Fruit fly (Drosophila melanogaster) whole organism, adult: ENCODE data around the gene CG43290.

Source experiments
- CG11617 ChIP-seq: fragments of 200-800 bp; sonication (Bioruptor generic); optimal IDR thresholded peaks from 2 replicates; lab custom pipeline; 2017; ENCODE audit warnings: mild to moderate bottlenecking, missing biosample characterization, missing genetic modification reagents, missing genetic modification characterization
- CG12768 ChIP-seq: fragments of 200-800 bp; sonication (Bioruptor generic); optimal IDR thresholded peaks from 2 replicates; lab custom pipeline; 2017; ENCODE audit warnings: missing biosample characterization, missing genetic modification characterization, mild to moderate bottlenecking, moderate library complexity, missing genetic modification reagents
- CG14711 ChIP-seq: fragments of 200-800 bp; sonication (Bioruptor generic); optimal IDR thresholded peaks from 2 replicates; lab custom pipeline; 2018; ENCODE audit warnings: missing biosample characterization, mild to moderate bottlenecking, missing genetic modification characterization, moderate library complexity
- CG1620 ChIP-seq: fragments of 200-800 bp; sonication (Bioruptor generic); optimal IDR thresholded peaks from 2 replicates; lab custom pipeline; 2016; ENCODE audit warnings: missing biosample characterization, missing genetic modification characterization
- CG33017 ChIP-seq: fragments of 200-800 bp; sonication (Bioruptor generic); optimal IDR thresholded peaks from 2 replicates; lab custom pipeline; 2018; ENCODE audit warnings: missing biosample characterization, mild to moderate bottlenecking, missing genetic modification characterization, moderate library complexity
- CG5204 ChIP-seq: fragments of 200-800 bp; sonication (Bioruptor generic); optimal IDR thresholded peaks from 2 replicates; lab custom pipeline; 2016; ENCODE audit warnings: missing biosample characterization, missing genetic modification characterization
- CG7045 ChIP-seq: fragments of 200-800 bp; sonication (Bioruptor generic); optimal IDR thresholded peaks from 2 replicates; lab custom pipeline; 2017; ENCODE audit warnings: missing biosample characterization, mild to moderate bottlenecking, missing genetic modification characterization
- CG7101 ChIP-seq: fragments of 200-800 bp; sonication (Bioruptor generic); optimal IDR thresholded peaks from 2 replicates; lab custom pipeline; 2018; ENCODE audit warnings: missing biosample characterization, mild to moderate bottlenecking, missing genetic modification characterization, moderate library complexity
- Clk ChIP-seq: fragments of 200-800 bp; sonication (Bioruptor generic); optimal IDR thresholded peaks from 2 replicates; lab custom pipeline; 2017; ENCODE audit warnings: missing biosample characterization, missing genetic modification characterization
- Crg-1 ChIP-seq: fragments of 200-800 bp; sonication (Bioruptor generic); optimal IDR thresholded peaks from 2 replicates; lab custom pipeline; 2016; ENCODE audit warnings: missing biosample characterization, missing genetic modification characterization
- Hr96 ChIP-seq: fragments of 200-800 bp; sonication (Bioruptor generic); optimal IDR thresholded peaks from 2 replicates; lab custom pipeline; 2016; ENCODE audit warnings: missing biosample characterization, missing genetic modification characterization
- Mnt ChIP-seq: fragments of 200-800 bp; sonication (Bioruptor generic); optimal IDR thresholded peaks from 2 replicates; lab custom pipeline; 2016; ENCODE audit warnings: missing biosample characterization, mild to moderate bottlenecking, missing genetic modification characterization
- bab1 ChIP-seq: fragments of 200-800 bp; sonication (Bioruptor generic); optimal IDR thresholded peaks from 3 replicates; lab custom pipeline; 2019; ENCODE audit warnings: missing biosample characterization, mild to moderate bottlenecking, missing genetic modification characterization, moderate library complexity
- cic ChIP-seq: fragments of 200-800 bp; sonication (Bioruptor generic); optimal IDR thresholded peaks from 2 replicates; lab custom pipeline; 2017; ENCODE audit warnings: missing biosample characterization, mild to moderate bottlenecking, missing genetic modification characterization, moderate library complexity
- cnc ChIP-seq, 2 experiments: fragments of >200 bp; optimal IDR thresholded peaks; 2 replicates each; lab custom pipeline; 2017
- kay ChIP-seq: fragments of 200-800 bp; sonication (Bioruptor generic); peaks from one replicate; lab custom pipeline; 2016; ENCODE audit warnings: missing biosample characterization, missing genetic modification characterization, borderline replicate concordance
- ovo ChIP-seq: fragments of 200-800 bp; sonication (Bioruptor generic); optimal IDR thresholded peaks from 2 replicates; lab custom pipeline; 2016; ENCODE audit warnings: missing biosample characterization, missing genetic modification characterization
- pad ChIP-seq: fragments of 200-800 bp; sonication (Bioruptor generic); optimal IDR thresholded peaks from 3 replicates; lab custom pipeline; 2017; ENCODE audit warnings: missing biosample characterization, missing genetic modification characterization, mild to moderate bottlenecking, moderate library complexity, missing genetic modification reagents
- tj ChIP-seq: fragments of 200-800 bp; sonication (Bioruptor generic); optimal IDR thresholded peaks from 3 replicates; lab custom pipeline; 2017; ENCODE audit warnings: missing biosample characterization, mild to moderate bottlenecking, missing genetic modification characterization, moderate library complexity
- toe ChIP-seq: fragments of 200-800 bp; sonication (Bioruptor generic); optimal IDR thresholded peaks from 2 replicates; lab custom pipeline; 2016; ENCODE audit warnings: missing biosample characterization, missing genetic modification characterization

CG43290 gene

dm6 chr3R:7317107-7317506 lies 32.2 kb downstream of the CG43290 start, which contains the start of gene CG10029:
TSS of gene CG10029 (minus strand) at chr3R:7317207.
- TF ChIP-seq kay (peak; percentile 26), CG14711 (tag; lab: Kevin White, UChicago) (no peak)

- no peak for TF ChIP-seq CG5204 (GFP tag; lab: Kevin White, UChicago)
- TF ChIP-seq CG7101: no peak
- no peak for TF ChIP-seq Crg-1 (GFP tag; lab: Kevin White, UChicago)
- no peak for TF ChIP-seq tj
Measured at dm6 chr3R:7313034-7313433, 36.3 kb downstream of the CG43290 start.

dm6 chr3R:7310576-7310975 lies 38.8 kb downstream of the CG43290 start:
- TF ChIP-seq CG11617 (GFP tag; lab: Kevin White, UChicago) (no peak), tj (no peak), Clk (GFP tag; lab: Kevin White, UChicago) (no peak), kay (peak; percentile 18)

- TF ChIP-seq bab1 (GFP tag; lab: Kevin White, UChicago) (no peak), CG12768 (no peak), CG7045 (GFP tag; lab: Kevin White, UChicago) (no peak), CG11617 (GFP tag; lab: Kevin White, UChicago) (no peak), CG14711 (tag; lab: Kevin White, UChicago) (no peak)
Measured at dm6 chr3R:7309579-7310037, 39.7 kb downstream of the CG43290 start, which contains the start of gene rn. TSS of gene rn (minus strand) at chr3R:7309629.

DNA sequence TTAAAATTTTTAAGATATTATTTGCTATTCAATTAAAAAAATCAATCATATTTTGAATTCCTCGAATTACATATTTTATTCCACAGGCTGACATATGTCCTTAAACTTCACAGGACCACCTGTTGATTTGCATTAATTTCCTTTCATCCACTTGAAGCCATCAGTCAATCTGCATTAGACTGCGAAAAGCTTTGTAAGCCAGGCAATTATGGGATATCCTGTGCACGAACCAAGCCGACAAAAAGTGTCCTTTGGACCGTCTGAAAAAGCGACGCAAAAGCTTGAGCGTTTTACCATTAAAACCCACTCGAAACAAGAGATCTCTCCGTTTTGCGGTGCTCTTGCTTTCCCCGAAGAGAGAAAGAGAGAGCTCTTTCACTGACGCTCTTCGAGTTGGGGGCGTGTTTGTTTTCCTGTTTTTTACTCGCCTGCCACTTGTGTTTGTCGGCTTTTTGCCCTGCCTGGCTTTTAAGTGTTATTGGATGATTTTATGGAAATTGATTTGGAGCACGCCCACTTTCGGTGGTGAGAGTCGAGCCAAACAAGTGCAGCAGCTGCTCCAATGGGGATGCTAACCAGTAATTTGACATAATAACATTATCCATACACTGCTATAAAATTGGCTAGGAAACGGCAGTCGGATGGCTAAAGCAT lies 42.7 kb downstream of the CG43290 start:
- TF ChIP-seq Clk (GFP tag; lab: Kevin White, UChicago) (no peak), CG1620 (GFP tag; lab: Kevin White, UChicago) (no peak), CG33017 (tag; lab: Kevin White, UChicago) (no peak), Hr96 (GFP tag; lab: Kevin White, UChicago) (no peak), tj (no peak), CG7101 (no peak), cic (GFP tag; lab: Kevin White, UChicago) (no peak), CG12768 (no peak), CG5204 (GFP tag; lab: Kevin White, UChicago) (no peak), CG11617 (GFP tag; lab: Kevin White, UChicago) (no peak), Crg-1 (GFP tag; lab: Kevin White, UChicago) (no peak), CG7045 (GFP tag; lab: Kevin White, UChicago) (no peak)

- TF ChIP-seq ovo (GFP tag; lab: Kevin White, UChicago) (no peak), CG12768 (no peak), pad (GFP tag; lab: Kevin White, UChicago) (no peak), CG7045 (GFP tag; lab: Kevin White, UChicago) (no peak), CG33017 (tag; lab: Kevin White, UChicago) (no peak), Hr96 (GFP tag; lab: Kevin White, UChicago) (no peak), Clk (GFP tag; lab: Kevin White, UChicago) (no peak), kay (no peak), Crg-1 (GFP tag; lab: Kevin White, UChicago) (no peak), Mnt (GFP tag; lab: Kevin White, UChicago) (no peak), CG14711 (tag; lab: Kevin White, UChicago) (no peak), bab1 (GFP tag; lab: Kevin White, UChicago) (no peak), CG1620 (GFP tag; lab: Kevin White, UChicago) (no peak), toe (GFP tag; lab: Kevin White, UChicago) (no peak), cnc (optimal IDR thresholded peaks at IDR 0.05; lab: Kevin White, UChicago) (no peak), tj (no peak), CG11617 (GFP tag; lab: Kevin White, UChicago) (no peak), CG5204 (GFP tag; lab: Kevin White, UChicago) (no peak), cic (GFP tag; lab: Kevin White, UChicago) (no peak)
Measured at dm6 chr3R:7304455-7305088, 44.8 kb downstream of the CG43290 start, which contains the start of gene CG42544. TSS of gene CG42544 (plus strand) at chr3R:7304592.
